Worm (Caenorhabditis elegans): ENCODE results near the gene Y54G2A.44.
"Not testable (repeated sequence)": the region's sequence is repeated elsewhere in the genome, so short reads cannot be mapped to it uniquely, and the experiment has no call there.

Y54G2A.44 gene

DNA sequence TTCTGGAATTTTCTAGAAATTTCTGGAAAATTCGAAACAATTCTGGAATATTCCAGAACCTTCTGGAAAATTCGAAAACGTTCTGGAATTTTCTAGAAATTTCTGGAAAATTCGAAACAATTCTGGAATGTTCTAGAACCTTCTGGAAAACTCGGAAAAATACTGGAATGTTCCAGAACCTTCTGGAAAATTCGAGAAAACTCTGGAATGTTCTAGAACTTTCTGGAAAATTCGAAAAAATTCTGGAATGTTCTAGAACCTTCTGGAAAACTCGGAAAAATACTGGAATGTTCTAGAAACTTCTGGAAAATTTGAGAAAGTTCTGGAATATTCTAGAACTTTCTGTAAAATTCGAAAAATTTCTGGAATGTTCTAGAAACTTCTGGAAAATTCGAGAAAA lies 45.6 kb upstream of the Y54G2A.44 start:
- TF ChIP-seq rpc-1 (optimal IDR thresholded peaks at IDR 0.05) (peak; percentile 32), ztf-28 (GFP tag; IDR thresholded peaks at IDR 0.05) (peak; percentile 8; the same call in 1 of the 2 replicates), Y53G8AR.9 (GFP tag; conservative IDR thresholded peaks at IDR 0.05) (peak; percentile 66; the same call in 1 of the 2 replicates), madf-3 (GFP tag; IDR thresholded peaks at IDR 0.05) (peak; percentile 73; the same call in 1 of the 2 replicates), ekl-4 (GFP tag; IDR thresholded peaks at IDR 0.05) (peak; percentile 93), madf-6 (GFP tag; IDR thresholded peaks at IDR 0.05) (peak; percentile 66), ceh-91 (GFP tag; IDR thresholded peaks at IDR 0.05) (peak; percentile 68), madf-8 (GFP tag; conservative IDR thresholded peaks at IDR 0.05) (peak; percentile 24; the same call in 1 of the 2 replicates), dox-1 (GFP tag; IDR thresholded peaks at IDR 0.05) (peak; percentile 95), lin-26 (GFP tag; IDR thresholded peaks at IDR 0.05) (peak; percentile 73), D2030.7 (GFP tag; IDR thresholded peaks at IDR 0.05) (peak; percentile 84), mcd-1 (GFP tag; IDR thresholded peaks at IDR 0.05) (peak; percentile 29; the same call in 1 of the 2 replicates), F39B2.1 (GFP tag; IDR thresholded peaks at IDR 0.05) (peak; percentile 73; the same call in 1 of the 2 replicates), pbrm-1 (GFP tag; IDR thresholded peaks at IDR 0.05) (peak; percentile 82), ceh-40 (GFP tag; IDR thresholded peaks at IDR 0.05) (peak; percentile 86), Y95B8A.8 (GFP tag; IDR thresholded peaks at IDR 0.05) (peak; percentile 88), let-526 (GFP tag; IDR thresholded peaks at IDR 0.05) (0 out of 2 replicates have a peak, but pooled peaks have one; percentile 29), bed-1 (GFP tag; IDR thresholded peaks at IDR 0.05) (0 out of 2 replicates have a peak, but pooled peaks have one; percentile 46), attf-6 (GFP tag; IDR thresholded peaks at IDR 0.05) (peak; percentile 84), Y79H2A.3 (GFP tag; conservative IDR thresholded peaks at IDR 0.05) (peak; percentile 94), hsf-1 (GFP tag; IDR thresholded peaks at IDR 0.05) (peak; percentile 99), attf-3 (GFP tag; conservative IDR thresholded peaks at IDR 0.05) (peak; percentile 55; the same call in 1 of the 2 replicates), Y56A3A.18 (GFP tag; IDR thresholded peaks at IDR 0.05) (peak; percentile 59; the same call in 1 of the 2 replicates), F33H1.4 (GFP tag; IDR thresholded peaks at IDR 0.05) (peak; percentile 30; the same call in 1 of the 2 replicates), Y53F4B.3 (GFP tag; IDR thresholded peaks at IDR 0.05) (peak; percentile 79; the same call in 1 of the 2 replicates), egrh-3 (GFP tag; IDR thresholded peaks at IDR 0.05) (peak; percentile 67), rcor-1 (GFP tag; IDR thresholded peaks at IDR 0.05) (peak; percentile 80), B0019.2 (GFP tag; conservative IDR thresholded peaks at IDR 0.05) (peak; percentile 74), nfyb-1 (GFP tag; IDR thresholded peaks at IDR 0.05) (peak; percentile 81), ceh-100 (GFP tag; IDR thresholded peaks at IDR 0.05) (peak; percentile 70)
- TF ChIP-seq rpc-1 (tag; optimal IDR thresholded peaks at IDR 0.05) = not testable (repeated sequence)

DNA sequence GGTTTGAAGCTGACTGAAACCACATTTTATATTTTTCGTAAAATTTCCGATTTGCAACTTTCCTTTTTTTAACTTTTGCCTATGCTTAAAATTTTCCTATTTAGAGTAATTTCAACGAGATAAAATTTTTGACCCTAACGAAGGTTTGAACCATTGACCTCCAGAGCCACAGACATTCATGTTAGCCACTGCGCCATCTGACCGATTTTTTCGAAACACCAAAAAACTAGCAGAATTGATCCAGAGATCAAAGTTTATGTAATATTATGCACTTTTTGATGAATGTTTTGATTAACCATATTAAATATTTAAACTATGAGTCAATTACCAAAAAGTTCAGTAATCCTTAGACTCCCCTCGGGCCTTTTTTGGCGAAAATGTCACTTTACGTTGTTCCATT lies 43.6 kb upstream of the Y54G2A.44 start:
- TF ChIP-seq ztf-18 (tag; optimal IDR thresholded peaks at IDR 0.05) (no peak), tbp1 (GFP tag; optimal IDR thresholded peaks at IDR 0.05) (peak; percentile 56), rpc-1 (optimal IDR thresholded peaks at IDR 0.05) (no peak), rpc-1 (tag; optimal IDR thresholded peaks at IDR 0.05) (peak; percentile 39), rcor-1 (GFP tag; IDR thresholded peaks at IDR 0.05) (no peak)

DNA sequence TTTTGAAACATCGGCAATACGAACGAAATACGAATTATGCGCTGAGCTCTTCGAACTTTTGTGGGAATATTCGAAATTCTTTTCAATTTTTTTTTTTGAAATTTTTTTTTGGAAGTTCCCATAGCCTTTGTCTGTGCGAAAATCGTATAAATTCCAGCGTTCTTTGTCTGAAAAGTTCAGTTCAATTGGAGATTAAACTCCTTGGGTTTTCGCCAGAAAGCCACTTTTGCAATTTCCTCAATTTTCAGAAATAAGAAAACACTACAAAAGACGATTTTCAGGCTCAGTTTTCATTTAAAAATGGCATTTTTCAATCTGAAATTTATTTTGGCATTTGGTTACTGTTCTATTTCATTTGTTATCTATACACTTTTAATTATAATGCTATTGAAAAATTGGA lies 42.5 kb upstream of the Y54G2A.44 start, which contains the start of gene Y54G2A.38:
TSS of gene Y54G2A.38 (plus strand) at position 301 of the 400 bp plus-strand sequence.
- no peak for TF ChIP-seq him-1 (tag; optimal IDR thresholded peaks at IDR 0.05)

DNA sequence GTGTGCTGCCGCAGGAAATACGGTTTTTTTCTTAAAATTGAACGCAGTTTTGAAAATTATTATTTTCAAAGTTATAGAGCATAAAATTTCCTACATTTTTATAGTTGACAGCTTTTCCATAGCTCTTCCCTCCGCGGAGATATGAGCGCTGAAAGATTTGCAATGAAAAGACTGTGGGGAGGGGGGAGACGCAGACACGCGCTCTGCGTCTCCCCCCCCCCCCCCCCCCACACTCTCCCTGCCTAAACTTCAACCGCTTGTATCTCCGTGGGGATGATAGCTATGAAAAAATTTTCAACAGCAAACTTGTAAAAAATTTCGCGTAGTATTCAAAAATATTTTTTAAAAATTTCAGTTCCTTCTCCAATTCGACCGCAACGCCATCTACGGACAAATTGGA lies 40.2 kb upstream of the Y54G2A.44 start:
- TF ChIP-seq athp-1 (tag; optimal IDR thresholded peaks at IDR 0.05) = no peak
- no peak for TF ChIP-seq tbp1 (GFP tag; optimal IDR thresholded peaks at IDR 0.05)
- no peak for TF ChIP-seq nhr-80 (tag; optimal IDR thresholded peaks at IDR 0.05)
- TF ChIP-seq nhr-90 (tag; optimal IDR thresholded peaks at IDR 0.05) = no peak
- TF ChIP-seq F55B11.4 (tag; optimal IDR thresholded peaks at IDR 0.05; ENCODE audit: borderline replicate concordance, insufficient read depth) = no peak
- no peak for TF ChIP-seq snpc-1.3 (tag; optimal IDR thresholded peaks at IDR 0.05; ENCODE audit: insufficient read depth)
- peak; percentile 67; the same call in 1 of the 2 replicates for TF ChIP-seq zfh-2 (GFP tag; conservative IDR thresholded peaks at IDR 0.05)
- no peak for TF ChIP-seq aptf-2 (GFP tag; conservative IDR thresholded peaks at IDR 0.05)
- peak; percentile 89 for TF ChIP-seq hmg-1.2 (GFP tag; IDR thresholded peaks at IDR 0.05)
- TF ChIP-seq ceh-91 (GFP tag; IDR thresholded peaks at IDR 0.05) = no peak
- peak; percentile 60; the same call in 1 of the 2 replicates for TF ChIP-seq egrh-3 (GFP tag; IDR thresholded peaks at IDR 0.05)
- 0 out of 2 replicates have a peak, but pooled peaks have one; percentile 11 for TF ChIP-seq mcd-1 (GFP tag; IDR thresholded peaks at IDR 0.05)
- TF ChIP-seq zim-3 (tag; optimal IDR thresholded peaks at IDR 0.05) = no peak

Data from whole organism, young adult.